Worm (Caenorhabditis elegans): ENCODE data around the gene C09B9.85.

DNA sequence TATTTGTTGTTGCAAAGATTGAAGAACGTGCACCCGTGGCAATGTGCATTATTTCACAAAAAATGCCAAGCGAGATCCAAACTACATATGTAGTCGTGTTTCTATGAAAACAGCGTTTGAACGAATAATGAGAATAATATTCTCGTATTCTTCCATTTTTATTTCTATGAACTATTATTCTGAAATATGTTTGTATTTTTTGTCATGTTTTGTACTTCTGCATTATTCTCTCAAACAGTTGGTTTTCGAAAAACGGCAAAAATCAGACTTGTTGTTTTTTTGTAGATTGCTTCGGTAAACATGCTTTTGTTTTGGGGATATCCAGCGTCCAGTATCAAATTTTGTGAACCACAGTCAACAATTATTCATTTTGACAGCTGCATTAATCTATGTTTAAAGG, 39.3 kb downstream of the C09B9.85 start, which contains the start of gene clec-177:
- TF ChIP-seq aptf-3 (GFP tag; IDR thresholded peaks at IDR 0.05) (no peak), somi-1 (GFP tag; optimal IDR thresholded peaks at IDR 0.05) (no peak), ztf-22 (GFP tag; optimal IDR thresholded peaks at IDR 0.05) (no peak), dpl-1 (GFP tag; optimal IDR thresholded peaks at IDR 0.05) (no peak), F49E8.2 (tag; optimal IDR thresholded peaks at IDR 0.05; ENCODE audit: insufficient read depth) (no peak), snpc-4 (GFP tag; optimal IDR thresholded peaks at IDR 0.05) (no peak), snpc-4 (tag; optimal IDR thresholded peaks at IDR 0.05) (no peak), unc-130 (GFP tag; optimal IDR thresholded peaks at IDR 0.05) (no peak), nfyb-1 (GFP tag; IDR thresholded peaks at IDR 0.05) (no peak), zfh-2 (GFP tag; conservative IDR thresholded peaks at IDR 0.05) (no peak), B0336.3 (GFP tag; IDR thresholded peaks at IDR 0.05) (no peak), cebp-1 (GFP tag; IDR thresholded peaks at IDR 0.05) (no peak), cebp-1 (tag; optimal IDR thresholded peaks at IDR 0.05) (no peak), ceh-40 (GFP tag; IDR thresholded peaks at IDR 0.05) (no peak), hmg-20 (GFP tag; IDR thresholded peaks at IDR 0.05) (no peak)

All from whole organism, young adult.